Fruit fly (Drosophila melanogaster): ENCODE measurements around the gene psd.
A peak's percentile ranks its signal among the peaks of the same experiment; 100 is the strongest.

psd gene

dm6 chr2L:5981433-5982333, 16.9 kb upstream of the psd start, which contains the start of gene eIF4A (continued):
- TF ChIP-seq Blimp-1 (GFP tag; optimal IDR thresholded peaks at IDR 0.05), result no peak
- TF ChIP-seq Nf-YA (GFP tag; IDR thresholded peaks at IDR 0.05), result no peak
- no peak for TF ChIP-seq pho (GFP tag; optimal IDR thresholded peaks at IDR 0.05)
- TF ChIP-seq Ravus (GFP tag; IDR thresholded peaks at IDR 0.05), result no peak
- no peak for TF ChIP-seq bbx (GFP tag; IDR thresholded peaks at IDR 0.05; ENCODE audit: partially characterized antibody)
- no peak for TF ChIP-seq vfl (GFP tag; optimal IDR thresholded peaks at IDR 0.05)
- TF ChIP-seq CG6689 (GFP tag; IDR thresholded peaks at IDR 0.05), result no peak
- no peak for TF ChIP-seq CG4854 (GFP tag; optimal IDR thresholded peaks at IDR 0.05)
- TF ChIP-seq CG8944 (GFP tag; optimal IDR thresholded peaks at IDR 0.05), result no peak
- TF ChIP-seq grau (tag; optimal IDR thresholded peaks at IDR 0.05), result no peak
- TF ChIP-seq CG14014 (GFP tag; IDR thresholded peaks at IDR 0.05), result no peak
- peak in 1 of 3 experiments; percentile 29 for TF ChIP-seq lola (GFP tag; optimal IDR thresholded peaks at IDR 0.05)
- TF ChIP-seq HHEX (GFP tag; optimal IDR thresholded peaks at IDR 0.05), result no peak
- TF ChIP-seq CG8765 (GFP tag; IDR thresholded peaks at IDR 0.05), result no peak
- TF ChIP-seq Bdp1 (GFP tag; optimal IDR thresholded peaks at IDR 0.05), result no peak
- TF ChIP-seq CkIIα-i1 (GFP tag; IDR thresholded peaks at IDR 0.05), result no peak
- no peak for TF ChIP-seq pros (GFP tag; optimal IDR thresholded peaks at IDR 0.05)
- TF ChIP-seq jing (GFP tag; optimal IDR thresholded peaks at IDR 0.05), result no peak
- no peak for TF ChIP-seq CG18262 (tag; optimal IDR thresholded peaks at IDR 0.05)
- peak; percentile 75 for TF ChIP-seq sqz (GFP tag; optimal IDR thresholded peaks at IDR 0.05)
- no peak for TF ChIP-seq CG3726 (GFP tag; IDR thresholded peaks at IDR 0.05)
- no peak for TF ChIP-seq CG4328 (GFP tag; optimal IDR thresholded peaks at IDR 0.05)
- no peak for TF ChIP-seq Atf-2 (GFP tag; optimal IDR thresholded peaks at IDR 0.05)
- peak; percentile 1 for TF ChIP-seq CG10979 (tag; optimal IDR thresholded peaks at IDR 0.05)
- TF ChIP-seq CG43689 (GFP tag; IDR thresholded peaks at IDR 0.05), result no peak
- TF ChIP-seq CG14710 (tag; optimal IDR thresholded peaks at IDR 0.05), result peak; percentile 73
- TF ChIP-seq fd102C (GFP tag; optimal IDR thresholded peaks at IDR 0.05), result no peak
- TF ChIP-seq CG12942 (GFP tag; optimal IDR thresholded peaks at IDR 0.05), result no peak
- no peak for TF ChIP-seq CG2202 (tag; optimal IDR thresholded peaks at IDR 0.05)
- no peak for TF ChIP-seq CG10431 (GFP tag; optimal IDR thresholded peaks at IDR 0.05)
- TF ChIP-seq HLH54F (GFP tag; optimal IDR thresholded peaks at IDR 0.05), result no peak
- TF ChIP-seq nerfin-1 (tag; optimal IDR thresholded peaks at IDR 0.05), result no peak
- no peak for TF ChIP-seq nau (GFP tag; optimal IDR thresholded peaks at IDR 0.05)
- TF ChIP-seq Hr39 (optimal IDR thresholded peaks at IDR 0.05), result no peak
- TF ChIP-seq Doc2 (GFP tag; IDR thresholded peaks at IDR 0.05), result no peak
- TF ChIP-seq row (GFP tag; IDR thresholded peaks at IDR 0.05), result no peak
- TF ChIP-seq salm (tag; optimal IDR thresholded peaks at IDR 0.05), result peak; percentile 52
- TF ChIP-seq CG12104 (GFP tag; optimal IDR thresholded peaks at IDR 0.05), result peak; percentile 36
- no peak for TF ChIP-seq CG10959 (GFP tag; IDR thresholded peaks at IDR 0.05)
- no peak for TF ChIP-seq gfzf (GFP tag; optimal IDR thresholded peaks at IDR 0.05)
- TF ChIP-seq Gug (GFP tag; IDR thresholded peaks at IDR 0.05), result no peak; the same call in 3 of the 4 replicates
- peak; percentile 95 for TF ChIP-seq Sry-δ (GFP tag; optimal IDR thresholded peaks at IDR 0.05)
- no peak for TF ChIP-seq CG8089 (GFP tag; optimal IDR thresholded peaks at IDR 0.05)
- no peak for TF ChIP-seq CG17612 (GFP tag; IDR thresholded peaks at IDR 0.05)
- no peak for TF ChIP-seq sc (optimal IDR thresholded peaks at IDR 0.05)
- TF ChIP-seq sc (GFP tag; optimal IDR thresholded peaks at IDR 0.05), result no peak
- no peak for TF ChIP-seq sim (GFP tag; IDR thresholded peaks at IDR 0.05)
- peak; percentile 51 for TF ChIP-seq CG2116 (GFP tag; optimal IDR thresholded peaks at IDR 0.05)
- TF ChIP-seq usp (GFP tag; optimal IDR thresholded peaks at IDR 0.05), result no peak
- TF ChIP-seq Hmx (GFP tag; optimal IDR thresholded peaks at IDR 0.05), result no peak
- TF ChIP-seq CG5953 (GFP tag; IDR thresholded peaks at IDR 0.05), result no peak

Data from whole organism, embryonic.